Fruit fly (Drosophila melanogaster): Measurements from ENCODE around the gene Septin1.

Septin1 gene

DNA sequence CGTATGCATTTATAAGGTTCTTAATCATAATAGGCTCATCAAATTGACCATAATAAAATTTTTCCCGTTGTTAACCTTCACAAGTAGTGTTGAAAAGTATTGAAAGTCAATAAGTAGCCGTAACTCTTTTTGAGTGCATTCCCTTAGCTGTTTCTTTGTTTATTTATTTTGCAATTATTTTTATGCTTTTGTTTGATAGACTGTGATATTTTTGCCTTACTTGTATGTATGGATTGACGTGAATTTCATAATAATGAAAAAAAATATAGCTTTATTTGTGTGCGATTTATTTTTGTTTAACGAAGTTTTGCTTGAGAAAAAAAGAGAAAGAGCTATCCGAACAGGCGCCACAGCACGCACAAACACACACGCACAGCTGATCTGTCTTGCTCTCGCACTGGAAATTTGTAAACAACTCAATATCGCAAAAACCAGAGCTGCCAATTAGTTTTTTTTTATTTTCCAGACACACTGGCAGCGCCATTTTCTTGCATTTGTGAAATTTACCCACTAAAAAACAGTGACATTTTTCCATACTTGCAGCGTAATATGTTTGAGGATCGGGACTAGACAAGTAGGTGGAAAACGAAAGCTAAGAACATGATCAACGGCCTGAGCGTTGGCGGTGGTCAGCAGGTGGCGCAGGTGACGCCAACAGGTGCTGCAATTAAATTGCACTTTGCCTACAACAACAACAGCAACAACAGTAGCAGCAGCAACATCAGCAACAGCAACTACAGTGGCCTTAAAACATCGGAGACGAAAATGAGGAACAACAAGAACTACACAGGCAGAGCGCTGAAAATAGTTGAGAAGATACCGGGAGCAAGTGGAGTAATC lies 11.3 kb downstream of the Septin1 start (continued):
- TF ChIP-seq org-1 (GFP tag; optimal IDR thresholded peaks at IDR 0.05) (no peak), Side (GFP tag; optimal IDR thresholded peaks at IDR 0.05) (no peak), nmo (GFP tag; optimal IDR thresholded peaks at IDR 0.05) (no peak), croc (GFP tag; conservative IDR thresholded peaks at IDR 0.05) (no peak), Oli (tag; optimal IDR thresholded peaks at IDR 0.05) (no peak), Elba2 (GFP tag; optimal IDR thresholded peaks at IDR 0.05) (no peak), pan (optimal IDR thresholded peaks at IDR 0.05) (no peak), pan (GFP tag; optimal IDR thresholded peaks at IDR 0.05 in 1 of 2, IDR thresholded peaks at IDR 0.05 in 1 of 2) (no peak), HmgZ (tag; optimal IDR thresholded peaks at IDR 0.05) (no peak), Usf (GFP tag; optimal IDR thresholded peaks at IDR 0.05) (no peak), CG13123 (GFP tag; optimal IDR thresholded peaks at IDR 0.05) (no peak), so (GFP tag; IDR thresholded peaks at IDR 0.05) (no peak), Doc3 (GFP tag; IDR thresholded peaks at IDR 0.05; ENCODE audit: partially characterized antibody) (no peak), Ravus (GFP tag; IDR thresholded peaks at IDR 0.05) (no peak), CG8388 (GFP tag; optimal IDR thresholded peaks at IDR 0.05) (no peak), bigmax (GFP tag; optimal IDR thresholded peaks at IDR 0.05) (no peak), CG3726 (GFP tag; IDR thresholded peaks at IDR 0.05) (no peak), CG1832 (GFP tag; optimal IDR thresholded peaks at IDR 0.05) (no peak), Awh (GFP tag; IDR thresholded peaks at IDR 0.05) (no peak), eyg (GFP tag; optimal IDR thresholded peaks at IDR 0.05) (no peak), CG13287 (GFP tag; IDR thresholded peaks at IDR 0.05; ENCODE audit: partially characterized antibody) (peak; percentile 18; the same call in 1 of the 2 replicates), knrl (GFP tag; IDR thresholded peaks at IDR 0.05; ENCODE audit: partially characterized antibody) (no peak), nom (GFP tag; optimal IDR thresholded peaks at IDR 0.05) (peak; percentile 62), CG15269 (tag; optimal IDR thresholded peaks at IDR 0.05) (no peak), cas (GFP tag; IDR thresholded peaks at IDR 0.05) (no peak), CG7271 (tag; optimal IDR thresholded peaks at IDR 0.05) (no peak), CG11695 (GFP tag; IDR thresholded peaks at IDR 0.05) (no peak), sna (GFP tag; IDR thresholded peaks at IDR 0.05; ENCODE audit: partially characterized antibody) (no peak), HLH54F (GFP tag; optimal IDR thresholded peaks at IDR 0.05) (no peak), CG17802 (tag; optimal IDR thresholded peaks at IDR 0.05) (no peak), sc (optimal IDR thresholded peaks at IDR 0.05) (no peak), sc (GFP tag; optimal IDR thresholded peaks at IDR 0.05) (no peak), fru (optimal IDR thresholded peaks at IDR 0.05) (no peak), sens (GFP tag) (peak; percentile 54), zfh1 (GFP tag; IDR thresholded peaks at IDR 0.05) (no peak), Drgx (GFP tag; IDR thresholded peaks at IDR 0.05) (no peak), zfh2 (GFP tag; optimal IDR thresholded peaks at IDR 0.05) (no peak), lmd (GFP tag; IDR thresholded peaks at IDR 0.05) (no peak), crp (GFP tag; optimal IDR thresholded peaks at IDR 0.05) (peak in 1 of 2 experiments; percentile 74), CG14860 (GFP tag; IDR thresholded peaks at IDR 0.05; ENCODE audit: partially characterized antibody) (no peak), gfzf (GFP tag; optimal IDR thresholded peaks at IDR 0.05) (no peak), mirr (GFP tag; optimal IDR thresholded peaks at IDR 0.05) (no peak), CG6765 (GFP tag; optimal IDR thresholded peaks at IDR 0.05) (no peak), H2.0 (GFP tag; IDR thresholded peaks at IDR 0.05) (no peak), gsb-n (tag; optimal IDR thresholded peaks at IDR 0.05) (no peak), CG10274 (GFP tag; optimal IDR thresholded peaks at IDR 0.05) (no peak), eve (GFP tag; optimal IDR thresholded peaks at IDR 0.05) (peak in 1 of 2 experiments; percentile 81), dpn (GFP tag; optimal IDR thresholded peaks at IDR 0.05) (no peak), fu2 (GFP tag; optimal IDR thresholded peaks at IDR 0.05) (no peak), CG6689 (GFP tag; IDR thresholded peaks at IDR 0.05) (no peak)

Data from whole organism, embryonic.